Worm (Caenorhabditis elegans) whole organism, L1 larva: Measurements from ENCODE around the gene ckb-2.

Source experiments
- F16B12.6 ChIP-seq: fragments of 150-350 bp; optimal IDR thresholded peaks from 2 replicates; lab custom pipeline; 2014; ENCODE audit warnings: missing biosample characterization, missing genetic modification characterization
- fkh-8 ChIP-seq: sonication (generic microtip); optimal IDR thresholded peaks from 2 replicates; lab custom pipeline; 2016; ENCODE audit warnings: mild to moderate bottlenecking, missing genetic modification characterization, missing compliant biosample characterization
- lir-3 ChIP-seq: sonication (generic microtip); optimal IDR thresholded peaks from 2 replicates; lab custom pipeline; 2016; ENCODE audit warnings: mild to moderate bottlenecking, missing genetic modification characterization, moderate library complexity, missing compliant biosample characterization; ENCODE audit not compliant: poor library complexity
- lsy-2 ChIP-seq, 2 experiments: fragments of 150-350 bp; optimal IDR thresholded peaks; 2 replicates each; lab custom pipeline; 2014; ENCODE audit warnings: missing biosample characterization in 2 of 2, missing genetic modification characterization in 2 of 2
- nhr-12 ChIP-seq: sonication (generic microtip); optimal IDR thresholded peaks from 2 replicates; lab custom pipeline; 2017; ENCODE audit warnings: missing biosample characterization, missing genetic modification characterization
- nhr-28 ChIP-seq: fragments of 150-350 bp; optimal IDR thresholded peaks from 2 replicates; lab custom pipeline; 2014; ENCODE audit warnings: missing biosample characterization, missing genetic modification characterization
- skn-1 ChIP-seq: fragments of 150-350 bp; optimal IDR thresholded peaks from 2 replicates; lab custom pipeline; 2014; ENCODE audit warnings: missing biosample characterization, missing genetic modification characterization
- sptf-1 ChIP-seq: fragments of 150-350 bp; optimal IDR thresholded peaks from 2 replicates; lab custom pipeline; 2014; ENCODE audit warnings: missing biosample characterization, missing genetic modification characterization
- tbx-2 ChIP-seq: sonication (generic microtip); optimal IDR thresholded peaks from 2 replicates; lab custom pipeline; 2016; ENCODE audit warnings: missing genetic modification characterization, missing compliant biosample characterization
- unc-130 ChIP-seq: fragments of 150-350 bp; optimal IDR thresholded peaks from 2 replicates; lab custom pipeline; 2017; ENCODE audit warnings: missing biosample characterization, missing genetic modification characterization, inconsistent platforms

ce11 chrIII:4391319-4391718 lies 23.6 kb downstream of the ckb-2 start:
- no peak for TF ChIP-seq nhr-28 (tag; lab: Kevin White, UChicago)
- no peak for TF ChIP-seq lir-3 (tag; lab: Kevin White, UChicago)
- TF ChIP-seq unc-130 (tag; lab: Kevin White, UChicago) = no peak
- TF ChIP-seq lsy-2 (tag; optimal IDR thresholded peaks at IDR 0.05; lab: Kevin White, UChicago) = no peak
- no peak for TF ChIP-seq sptf-1 (tag; lab: Kevin White, UChicago)
- no peak for TF ChIP-seq nhr-12
- no peak for TF ChIP-seq tbx-2 (tag; lab: Kevin White, UChicago)
- TF ChIP-seq fkh-8 (tag; lab: Kevin White, UChicago) = no peak
- no peak for TF ChIP-seq F16B12.6 (tag; lab: Kevin White, UChicago)
- no peak for TF ChIP-seq skn-1 (tag; lab: Kevin White, UChicago)
